Worm (Caenorhabditis elegans): ENCODE results near the gene T11B7.1.

DNA sequence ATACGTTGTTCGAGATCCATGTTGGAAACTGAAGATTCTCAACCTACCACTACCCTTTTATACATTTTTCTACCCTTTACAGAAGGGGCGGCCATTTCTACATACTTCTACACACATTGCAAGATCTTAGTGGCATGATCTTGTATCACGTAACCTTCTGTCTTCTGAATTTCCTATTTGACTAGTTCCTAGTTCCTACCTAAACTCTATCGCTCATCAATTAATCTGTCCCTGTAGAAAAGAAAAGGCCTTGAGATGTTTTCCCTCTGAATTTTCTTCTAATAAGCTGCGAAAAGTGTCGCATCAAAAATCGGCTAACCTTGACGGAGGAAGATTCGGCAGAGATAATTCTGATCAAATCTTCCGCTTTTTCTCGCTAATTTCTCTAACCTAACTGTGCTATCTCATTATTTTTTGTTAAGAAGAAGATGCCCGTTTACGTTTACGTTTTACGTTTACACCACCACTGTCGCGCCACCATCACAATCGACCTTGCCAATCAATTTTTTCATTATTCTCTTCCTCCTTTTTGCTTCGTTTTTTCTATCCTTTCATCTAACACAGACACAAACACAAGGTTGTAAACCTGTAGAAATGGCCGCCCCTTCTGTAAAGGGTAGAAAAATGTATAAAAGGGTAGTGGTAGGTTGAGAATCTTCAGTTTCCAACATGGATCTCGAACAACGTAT, 16.2 kb upstream of the T11B7.1 start, which contains the start of the genes col-117 and col-3:
- TF ChIP-seq W03F9.2 (tag; optimal IDR thresholded peaks at IDR 0.05) (no peak), him-1 (tag; optimal IDR thresholded peaks at IDR 0.05) (no peak), dao-5 (tag; optimal IDR thresholded peaks at IDR 0.05) (no peak)
